Worm (Caenorhabditis elegans): ENCODE results near the gene Y54G2A.41.

ce11 chrIV:2761477-2761876 is 9.8 kb downstream of the Y54G2A.41 start:
- TF ChIP-seq K02D7.2 (tag; optimal IDR thresholded peaks at IDR 0.05): no peak
- no peak for TF ChIP-seq pqm-1 (tag; optimal IDR thresholded peaks at IDR 0.05)
- TF ChIP-seq tbx-2 (tag; optimal IDR thresholded peaks at IDR 0.05): no peak
- TF ChIP-seq hlh-6 (tag; optimal IDR thresholded peaks at IDR 0.05): no peak
- no peak for TF ChIP-seq ceh-31 (tag; optimal IDR thresholded peaks at IDR 0.05)
- TF ChIP-seq ref-2 (tag; optimal IDR thresholded peaks at IDR 0.05): no peak
- TF ChIP-seq ceh-14 (tag; optimal IDR thresholded peaks at IDR 0.05): no peak
- no peak for TF ChIP-seq sdc-2 (tag; optimal IDR thresholded peaks at IDR 0.05)
- TF ChIP-seq lim-6 (tag; optimal IDR thresholded peaks at IDR 0.05): no peak
- TF ChIP-seq ceh-9 (tag; optimal IDR thresholded peaks at IDR 0.05): no peak
- no peak for TF ChIP-seq ceh-19 (GFP tag; optimal IDR thresholded peaks at IDR 0.05)

All from whole organism, late embryonic.